Worm (Caenorhabditis elegans): Measurements from ENCODE around the gene C06B3.6.
A peak's percentile ranks its signal among the peaks of the same experiment; 100 is the strongest.

The C06B3.6 gene

ce11 chrV:13889516-13889915 is 19.3 kb downstream of the C06B3.6 start, which contains the start of gene spp-12:
Gene spp-12, plus strand, starts transcription at chrV:13889816.
- TF ChIP-seq unc-120 (tag; optimal IDR thresholded peaks at IDR 0.05; ENCODE audit: poor library complexity, severe bottlenecking) (no peak), bed-3 (GFP tag; optimal IDR thresholded peaks at IDR 0.05) (no peak), tbx-8 (GFP tag; optimal IDR thresholded peaks at IDR 0.05) (no peak), lin-32 (GFP tag; optimal IDR thresholded peaks at IDR 0.05) (no peak), lsy-2 (tag; optimal IDR thresholded peaks at IDR 0.05) (no peak), M03D4.4 (tag; optimal IDR thresholded peaks at IDR 0.05) (no peak), ham-2 (GFP tag; optimal IDR thresholded peaks at IDR 0.05) (no peak), unc-39 (tag; optimal IDR thresholded peaks at IDR 0.05) (no peak), elt-1 (tag; optimal IDR thresholded peaks at IDR 0.05; ENCODE audit: borderline replicate concordance, insufficient read depth) (no peak), ceh-43 (GFP tag; optimal IDR thresholded peaks at IDR 0.05) (no peak), ceh-83 (GFP tag; optimal IDR thresholded peaks at IDR 0.05) (no peak), mep-1 (tag; optimal IDR thresholded peaks at IDR 0.05) (no peak)

ce11 chrV:13887358-13887757 is 21.4 kb downstream of the C06B3.6 start, which contains the start of gene srsx-19:
Gene srsx-19, plus strand, starts transcription at chrV:13887658.
- TF ChIP-seq elt-1 (tag; optimal IDR thresholded peaks at IDR 0.05; ENCODE audit: borderline replicate concordance, insufficient read depth) (no peak), ceh-83 (GFP tag; optimal IDR thresholded peaks at IDR 0.05) (no peak), nhr-28 (tag; optimal IDR thresholded peaks at IDR 0.05) (no peak), elt-3 (tag; optimal IDR thresholded peaks at IDR 0.05) (no peak), lin-13 (tag; optimal IDR thresholded peaks at IDR 0.05) (no peak), zip-8 (tag; optimal IDR thresholded peaks at IDR 0.05) (no peak), lin-32 (GFP tag; optimal IDR thresholded peaks at IDR 0.05) (no peak)

ce11 chrV:13880607-13881006 is 28.2 kb downstream of the C06B3.6 start, which contains the start of gene T22G5.3:
Gene T22G5.3, plus strand, starts transcription at chrV:13880907.
- TF ChIP-seq mep-1 (tag; optimal IDR thresholded peaks at IDR 0.05): no peak

- TF ChIP-seq ceh-43 (GFP tag; optimal IDR thresholded peaks at IDR 0.05) (no peak), hlh-1 (tag; optimal IDR thresholded peaks at IDR 0.05) (peak; percentile 3)
Measured at ce11 chrV:13880163-13880562, 28.6 kb downstream of the C06B3.6 start.

ce11 chrV:13879241-13879640 is 29.5 kb downstream of the C06B3.6 start, which contains the start of gene lbp-7:
Gene lbp-7, plus strand, starts transcription at chrV:13879552.
- no peak for TF ChIP-seq unc-120 (tag; optimal IDR thresholded peaks at IDR 0.05; ENCODE audit: poor library complexity, severe bottlenecking)
- TF ChIP-seq nhr-12 (tag; optimal IDR thresholded peaks at IDR 0.05): no peak
- no peak for TF ChIP-seq sem-2 (GFP tag; optimal IDR thresholded peaks at IDR 0.05)
- no peak for TF ChIP-seq mab-5 (tag; optimal IDR thresholded peaks at IDR 0.05)
- no peak for TF ChIP-seq sptf-1 (tag; optimal IDR thresholded peaks at IDR 0.05)
- no peak for TF ChIP-seq hlh-1 (tag; optimal IDR thresholded peaks at IDR 0.05)
- no peak for TF ChIP-seq lin-13 (tag; optimal IDR thresholded peaks at IDR 0.05)
- no peak for TF ChIP-seq nhr-28 (tag; optimal IDR thresholded peaks at IDR 0.05)
- no peak for TF ChIP-seq mls-2 (tag; optimal IDR thresholded peaks at IDR 0.05)
- no peak for TF ChIP-seq nhr-2 (tag; optimal IDR thresholded peaks at IDR 0.05)
- TF ChIP-seq elt-1 (tag; optimal IDR thresholded peaks at IDR 0.05; ENCODE audit: borderline replicate concordance, insufficient read depth): no peak
- no peak for TF ChIP-seq nhr-237 (tag; optimal IDR thresholded peaks at IDR 0.05)
- no peak for TF ChIP-seq lin-32 (GFP tag; optimal IDR thresholded peaks at IDR 0.05)

- TF ChIP-seq nhr-76 (tag; optimal IDR thresholded peaks at IDR 0.05) (no peak), pha-4 (tag; optimal IDR thresholded peaks at IDR 0.05) (no peak), mls-2 (tag; optimal IDR thresholded peaks at IDR 0.05) (no peak), ceh-83 (GFP tag; optimal IDR thresholded peaks at IDR 0.05) (no peak), nhr-12 (tag; optimal IDR thresholded peaks at IDR 0.05) (no peak), blmp-1 (tag; optimal IDR thresholded peaks at IDR 0.05) (no peak)
Measured at ce11 chrV:13878226-13878625, 30.5 kb downstream of the C06B3.6 start.

ce11 chrV:13876529-13876928 is 32.2 kb downstream of the C06B3.6 start, which contains the start of gene T22G5.1:
Gene T22G5.1, plus strand, starts transcription at chrV:13876829.
- TF ChIP-seq tbx-8 (GFP tag; optimal IDR thresholded peaks at IDR 0.05): no peak
- no peak for TF ChIP-seq sptf-1 (tag; optimal IDR thresholded peaks at IDR 0.05)
- no peak for TF ChIP-seq unc-62 (GFP tag; optimal IDR thresholded peaks at IDR 0.05)
- no peak for TF ChIP-seq ces-1 (GFP tag; optimal IDR thresholded peaks at IDR 0.05)
- TF ChIP-seq unc-120 (tag; optimal IDR thresholded peaks at IDR 0.05; ENCODE audit: poor library complexity, severe bottlenecking): no peak
- TF ChIP-seq nhr-237 (tag; optimal IDR thresholded peaks at IDR 0.05): no peak
- no peak for TF ChIP-seq pha-4 (tag; optimal IDR thresholded peaks at IDR 0.05)

All from whole organism, mixed stage, embryonic.